Worm (Caenorhabditis elegans): ENCODE measurements around the gene irld-23.

irld-23 gene

DNA sequence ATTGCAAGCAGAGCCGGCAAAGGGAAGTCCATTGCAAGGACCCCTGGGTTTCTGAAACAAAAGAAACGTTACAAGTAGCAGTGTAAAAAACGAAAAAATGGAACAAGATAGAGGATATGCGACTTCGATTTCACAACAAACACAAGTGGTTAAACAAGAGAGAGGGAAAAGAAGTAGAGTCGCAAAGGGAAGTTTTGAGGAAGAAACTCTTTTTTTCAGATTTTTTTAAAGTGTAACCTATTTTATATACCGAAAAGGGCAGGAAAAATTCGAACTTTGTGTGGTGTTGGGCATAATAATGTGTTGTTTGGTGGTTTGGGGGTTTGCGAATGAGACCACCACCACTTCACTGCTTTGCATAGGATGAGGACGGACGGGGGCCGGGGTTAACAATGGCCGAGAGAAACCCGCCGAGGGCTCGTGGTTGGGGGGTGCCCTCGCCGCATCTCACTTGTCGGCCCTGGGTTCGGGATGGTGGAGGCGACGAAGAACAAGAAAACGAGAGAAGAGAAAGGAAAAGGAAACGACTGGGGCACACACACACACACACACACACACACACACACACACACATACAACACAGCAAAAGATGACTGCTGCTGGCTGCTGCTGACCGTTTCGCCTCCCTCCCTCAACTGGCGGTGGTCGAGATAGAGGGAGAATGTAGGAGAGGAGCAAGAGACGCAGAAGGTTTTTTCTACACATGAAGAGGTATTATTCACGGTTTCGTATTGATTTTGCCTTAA lies 50.1 kb downstream of the irld-23 start, which contains the start of gene ptrn-1 (continued):
- TF ChIP-seq lin-15B (tag; optimal IDR thresholded peaks at IDR 0.05): no peak

All from whole organism, L1 larva.